Fruit fly (Drosophila melanogaster): ENCODE results near the gene CG31321.

Gene CG31321

DNA sequence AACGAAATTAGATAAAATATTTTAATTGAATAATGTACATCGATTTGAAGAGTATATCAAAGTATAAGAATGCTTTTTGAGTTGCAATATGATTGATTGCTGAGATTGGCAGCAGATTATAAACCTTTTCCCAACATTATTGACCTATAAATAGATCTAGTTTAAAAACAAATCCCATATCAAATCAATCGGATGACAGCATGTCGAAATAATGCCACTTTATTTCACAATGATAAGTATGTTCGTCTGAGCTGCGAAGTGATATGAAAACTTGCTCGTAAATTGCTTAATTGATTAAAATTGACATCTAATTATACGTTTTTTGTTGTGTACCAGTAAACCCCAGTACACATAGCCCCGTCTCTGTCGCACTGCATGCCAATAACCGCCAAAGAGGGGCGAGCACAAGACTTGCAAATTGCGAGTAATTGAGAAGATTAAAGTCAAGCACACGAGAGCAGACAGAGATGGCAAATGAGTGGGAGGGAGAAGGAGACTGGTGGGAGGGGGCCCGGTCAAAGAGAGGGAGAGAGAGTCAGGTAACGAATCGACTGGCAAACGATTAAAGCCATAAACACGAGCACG is 27.0 kb upstream of the CG31321 start:
- TF ChIP-seq Pif1A (GFP tag; optimal IDR thresholded peaks at IDR 0.05) (peak; percentile 28), rn (GFP tag; IDR thresholded peaks at IDR 0.05) (no peak), D1 (tag; optimal IDR thresholded peaks at IDR 0.05) (no peak), CG4496 (GFP tag; IDR thresholded peaks at IDR 0.05) (no peak), CG13204 (GFP tag; optimal IDR thresholded peaks at IDR 0.05) (no peak), Snoo (tag; optimal IDR thresholded peaks at IDR 0.05) (peak; percentile 68), EcR (GFP tag; optimal IDR thresholded peaks at IDR 0.05) (peak; percentile 67), CG8301 (tag; optimal IDR thresholded peaks at IDR 0.05) (peak; percentile 63), CG8159 (tag; optimal IDR thresholded peaks at IDR 0.05) (peak; percentile 57), CG32121 (GFP tag; IDR thresholded peaks at IDR 0.05) (no peak), CG15710 (tag; optimal IDR thresholded peaks at IDR 0.05) (peak; percentile 47), CG9948 (tag; optimal IDR thresholded peaks at IDR 0.05) (peak; percentile 77), CG14655 (GFP tag; optimal IDR thresholded peaks at IDR 0.05) (peak; percentile 75), gl (tag; optimal IDR thresholded peaks at IDR 0.05) (no peak), Ets98B (GFP tag; IDR thresholded peaks at IDR 0.05) (no peak), CG12605 (GFP tag; IDR thresholded peaks at IDR 0.05) (no peak), CG17806 (tag; optimal IDR thresholded peaks at IDR 0.05) (peak; percentile 18), CG10348 (GFP tag; IDR thresholded peaks at IDR 0.05) (no peak), Pif1B (GFP tag; optimal IDR thresholded peaks at IDR 0.05) (no peak), CG34367 (tag; optimal IDR thresholded peaks at IDR 0.05) (peak; percentile 37), fd96Ca (GFP tag; IDR thresholded peaks at IDR 0.05) (no peak)

DNA sequence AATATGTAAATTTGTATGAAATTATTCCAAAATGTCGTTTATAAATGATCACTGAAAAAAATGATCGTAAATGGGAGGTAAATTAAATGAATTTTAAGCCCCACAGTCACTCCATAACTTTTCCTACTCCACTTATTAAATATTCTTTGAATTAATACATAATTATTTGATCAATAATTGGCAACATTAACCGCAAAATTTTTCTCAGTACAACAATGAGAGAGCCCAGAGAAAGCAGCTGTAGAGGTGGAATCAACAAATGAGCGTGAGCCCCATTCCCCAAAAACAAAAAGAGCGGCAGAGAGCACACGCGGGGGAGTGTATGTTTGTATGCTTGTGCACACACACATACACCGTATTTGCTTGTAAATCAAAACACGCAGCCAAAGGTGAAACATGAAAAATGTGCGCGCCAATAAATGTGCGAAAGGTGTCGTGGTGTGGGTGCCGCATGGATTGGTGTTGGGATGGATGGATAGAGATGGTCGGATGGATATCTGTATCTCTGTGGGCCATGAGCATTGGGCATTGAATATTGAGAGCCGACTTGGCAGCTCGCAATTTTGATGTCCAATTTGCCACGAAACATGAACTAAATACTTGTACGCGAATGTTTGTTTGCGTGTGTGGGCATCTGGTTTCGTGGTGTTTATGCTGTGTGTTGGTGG is 26.3 kb upstream of the CG31321 start:
- peak; percentile 94 for TF ChIP-seq Pif1B (GFP tag; optimal IDR thresholded peaks at IDR 0.05)
- TF ChIP-seq EcR (GFP tag; optimal IDR thresholded peaks at IDR 0.05) = peak; percentile 3
- TF ChIP-seq Pif1A (GFP tag; optimal IDR thresholded peaks at IDR 0.05) = peak; percentile 93
- no peak for TF ChIP-seq CG10348 (GFP tag; IDR thresholded peaks at IDR 0.05)
- no peak for TF ChIP-seq CG4496 (GFP tag; IDR thresholded peaks at IDR 0.05)
- TF ChIP-seq Snoo (tag; optimal IDR thresholded peaks at IDR 0.05) = peak; percentile 98
- no peak for TF ChIP-seq rn (GFP tag; IDR thresholded peaks at IDR 0.05)
- peak; percentile 81 for TF ChIP-seq CG13204 (GFP tag; optimal IDR thresholded peaks at IDR 0.05)
- peak; percentile 87 for TF ChIP-seq gl (tag; optimal IDR thresholded peaks at IDR 0.05)
- TF ChIP-seq CG8159 (tag; optimal IDR thresholded peaks at IDR 0.05) = peak; percentile 96
- peak; percentile 97 for TF ChIP-seq CG9948 (tag; optimal IDR thresholded peaks at IDR 0.05)
- TF ChIP-seq CG15710 (tag; optimal IDR thresholded peaks at IDR 0.05) = peak; percentile 96
- TF ChIP-seq CG14655 (GFP tag; optimal IDR thresholded peaks at IDR 0.05) = peak; percentile 97
- TF ChIP-seq D1 (tag; optimal IDR thresholded peaks at IDR 0.05) = peak; percentile 95
- TF ChIP-seq CG17806 (tag; optimal IDR thresholded peaks at IDR 0.05) = peak; percentile 95
- no peak for TF ChIP-seq Ets98B (GFP tag; IDR thresholded peaks at IDR 0.05)
- TF ChIP-seq CG32121 (GFP tag; IDR thresholded peaks at IDR 0.05) = no peak
- TF ChIP-seq CG8301 (tag; optimal IDR thresholded peaks at IDR 0.05) = peak; percentile 98
- peak; percentile 96 for TF ChIP-seq CG34367 (tag; optimal IDR thresholded peaks at IDR 0.05)
- no peak for TF ChIP-seq CG12605 (GFP tag; IDR thresholded peaks at IDR 0.05)
- no peak for TF ChIP-seq fd96Ca (GFP tag; IDR thresholded peaks at IDR 0.05)

DNA sequence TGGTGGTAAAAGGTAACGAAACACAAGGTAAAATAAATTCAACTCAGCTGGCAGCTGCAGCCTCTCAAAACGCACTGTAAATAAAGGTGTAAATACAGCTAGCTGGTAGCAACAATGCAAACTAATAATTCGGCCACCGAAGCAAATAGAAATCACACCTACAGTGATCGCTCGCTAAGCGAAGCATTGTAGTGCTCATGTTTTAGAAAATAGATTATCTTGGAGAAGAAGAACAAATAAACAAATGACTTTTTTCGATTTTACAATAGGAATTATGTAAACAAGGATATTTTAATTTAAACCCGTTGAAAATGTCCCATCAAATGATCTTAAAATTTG is 25.8 kb upstream of the CG31321 start:
- no peak for TF ChIP-seq Pif1A (GFP tag; optimal IDR thresholded peaks at IDR 0.05)
- no peak for TF ChIP-seq fd96Ca (GFP tag; IDR thresholded peaks at IDR 0.05)
- no peak for TF ChIP-seq D1 (tag; optimal IDR thresholded peaks at IDR 0.05)
- no peak for TF ChIP-seq EcR (GFP tag; optimal IDR thresholded peaks at IDR 0.05)
- no peak for TF ChIP-seq CG32121 (GFP tag; IDR thresholded peaks at IDR 0.05)
- TF ChIP-seq CG14655 (GFP tag; optimal IDR thresholded peaks at IDR 0.05) = no peak
- TF ChIP-seq CG15710 (tag; optimal IDR thresholded peaks at IDR 0.05) = no peak
- no peak for TF ChIP-seq rn (GFP tag; IDR thresholded peaks at IDR 0.05)
- no peak for TF ChIP-seq CG4496 (GFP tag; IDR thresholded peaks at IDR 0.05)
- no peak for TF ChIP-seq CG12605 (GFP tag; IDR thresholded peaks at IDR 0.05)
- TF ChIP-seq CG17806 (tag; optimal IDR thresholded peaks at IDR 0.05) = no peak
- no peak for TF ChIP-seq CG9948 (tag; optimal IDR thresholded peaks at IDR 0.05)
- TF ChIP-seq CG13204 (GFP tag; optimal IDR thresholded peaks at IDR 0.05) = no peak
- TF ChIP-seq CG8159 (tag; optimal IDR thresholded peaks at IDR 0.05) = no peak
- TF ChIP-seq Snoo (tag; optimal IDR thresholded peaks at IDR 0.05) = no peak
- no peak for TF ChIP-seq gl (tag; optimal IDR thresholded peaks at IDR 0.05)
- no peak for TF ChIP-seq CG10348 (GFP tag; IDR thresholded peaks at IDR 0.05)
- no peak for TF ChIP-seq Pif1B (GFP tag; optimal IDR thresholded peaks at IDR 0.05)
- TF ChIP-seq CG34367 (tag; optimal IDR thresholded peaks at IDR 0.05) = no peak

DNA sequence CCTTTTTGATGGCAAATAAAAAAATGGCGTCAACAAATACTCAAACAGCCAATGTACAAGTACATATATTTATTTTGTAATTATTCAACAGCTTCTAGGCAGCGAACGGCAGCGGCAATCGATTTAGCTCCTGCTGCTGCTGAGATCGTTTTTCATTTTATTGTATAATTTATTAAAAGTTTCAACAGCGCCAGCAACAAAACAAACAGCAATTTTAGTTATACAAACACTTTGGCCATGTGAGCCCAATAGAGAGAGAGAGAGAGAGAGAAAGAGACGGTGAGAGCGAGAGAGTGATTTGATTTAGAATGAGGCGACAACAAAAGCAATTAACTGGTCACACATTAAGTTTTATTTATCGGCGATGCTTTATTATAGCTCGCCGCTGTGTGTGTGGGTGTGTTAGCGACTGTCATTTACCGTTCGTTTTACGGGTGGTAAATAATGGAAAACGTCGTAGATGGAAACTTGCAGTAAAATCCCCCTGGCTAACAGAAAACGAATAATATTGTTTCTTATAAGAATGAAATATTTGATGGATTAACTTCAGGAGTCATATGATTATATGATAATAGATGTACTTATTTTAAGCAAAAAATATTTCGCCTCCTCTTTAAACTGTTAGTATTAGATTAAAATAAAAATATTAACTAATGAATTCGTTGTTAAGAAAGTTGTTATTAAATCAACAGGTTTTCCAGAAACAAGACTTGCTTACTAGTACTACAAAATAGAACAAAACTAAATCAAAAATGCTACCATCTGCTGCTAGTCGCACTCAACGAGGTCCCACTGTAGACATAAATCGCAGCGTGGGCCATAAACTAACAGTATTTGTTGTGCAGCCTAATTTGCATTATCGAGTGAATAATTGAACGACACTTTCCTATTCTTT is 24.9 kb upstream of the CG31321 start:
- TF ChIP-seq CG32121 (GFP tag; IDR thresholded peaks at IDR 0.05) (no peak), CG8301 (tag; optimal IDR thresholded peaks at IDR 0.05) (no peak), fd96Ca (GFP tag; IDR thresholded peaks at IDR 0.05) (no peak), CG12605 (GFP tag; IDR thresholded peaks at IDR 0.05) (no peak), gl (tag; optimal IDR thresholded peaks at IDR 0.05) (no peak), CG14655 (GFP tag; optimal IDR thresholded peaks at IDR 0.05) (no peak), CG8159 (tag; optimal IDR thresholded peaks at IDR 0.05) (no peak), Ets98B (GFP tag; IDR thresholded peaks at IDR 0.05) (no peak), EcR (GFP tag; optimal IDR thresholded peaks at IDR 0.05) (no peak), CG34367 (tag; optimal IDR thresholded peaks at IDR 0.05) (no peak), Snoo (tag; optimal IDR thresholded peaks at IDR 0.05) (no peak), CG9948 (tag; optimal IDR thresholded peaks at IDR 0.05) (no peak), CG17806 (tag; optimal IDR thresholded peaks at IDR 0.05) (no peak), Pif1A (GFP tag; optimal IDR thresholded peaks at IDR 0.05) (no peak)

Measured in whole organism, pupa.